Worm (Caenorhabditis elegans) whole organism, L4 larva: ENCODE measurements around the gene ham-2.
A peak's percentile ranks its signal among the peaks of the same experiment; 100 is the strongest.

ENCODE experiments used
- F10B5.3 ChIP-seq: sonication (generic microtip); optimal IDR thresholded peaks from 2 replicates; lab custom pipeline; 2016; ENCODE audit warnings: mild to moderate bottlenecking, missing genetic modification characterization, missing compliant biosample characterization
- F26F4.8 ChIP-seq: fragments of 200-800 bp; sonication (Bioruptor generic); conservative IDR thresholded peaks from 2 replicates; pipeline ENCODE4 v1.3.6; 2022; ENCODE audit warnings: missing genetic modification characterization, missing compliant biosample characterization
- F37D6.2 ChIP-seq: sonication (generic microtip); optimal IDR thresholded peaks from 2 replicates; lab custom pipeline; 2016; ENCODE audit warnings: mild to moderate bottlenecking, missing genetic modification characterization, missing compliant biosample characterization
- F44E2.7 ChIP-seq: fragments of 200-800 bp; sonication (Bioruptor generic); IDR thresholded peaks from 2 replicates; pipeline ENCODE4 v2.1.2; 2022; ENCODE audit warnings: missing genetic modification characterization, missing compliant biosample characterization
- T26A8.4 ChIP-seq: fragments of 200-800 bp; sonication (Bioruptor generic); IDR thresholded peaks from 2 replicates; pipeline ENCODE4 v1.3.6; 2022; ENCODE audit warnings: missing genetic modification characterization, missing compliant biosample characterization
- Y48G9A.11 ChIP-seq: fragments of 200-800 bp; sonication (Bioruptor generic); IDR thresholded peaks from 2 replicates; pipeline ENCODE4 v1.3.6; 2022; ENCODE audit warnings: missing genetic modification reagents, missing genetic modification characterization, missing compliant biosample characterization
- Y5F2A.4 ChIP-seq: fragments of 200-800 bp; sonication (Bioruptor generic); optimal IDR thresholded peaks from 2 replicates; lab custom pipeline; 2018; ENCODE audit warnings: mild to moderate bottlenecking, missing genetic modification characterization, missing compliant biosample characterization
- aha-1 ChIP-seq: fragments of 150-350 bp; peaks from one replicate; lab custom pipeline; 2014; ENCODE audit warnings: missing biosample characterization, missing genetic modification characterization
- ceh-20 ChIP-seq: fragments of 200-800 bp; sonication (Bioruptor generic); IDR thresholded peaks from 2 replicates; pipeline ENCODE4 v1.3.6; 2022; ENCODE audit warnings: missing genetic modification reagents, missing genetic modification characterization, missing compliant biosample characterization
- ctbp-1 ChIP-seq: fragments of 200-800 bp; sonication (Bioruptor generic); IDR thresholded peaks from 2 replicates; pipeline ENCODE4 v1.3.6; 2022; ENCODE audit warnings: missing genetic modification reagents, missing genetic modification characterization, missing compliant biosample characterization
- daf-16 ChIP-seq, 3 experiments: sonication (generic microtip); optimal IDR thresholded peaks; 2 replicates each; lab custom pipeline; 2016 to 2017; ENCODE audit warnings: missing genetic modification characterization in 3 of 3, missing genetic modification reagents in 3 of 3, mild to moderate bottlenecking in 2 of 3, missing compliant biosample characterization in 2 of 3, missing biosample characterization in 1 of 3, moderate library complexity in 1 of 3
- dmd-6 ChIP-seq: fragments of 200-800 bp; sonication (Bioruptor generic); IDR thresholded peaks from 2 replicates; pipeline ENCODE4 v1.3.6; 2022; ENCODE audit warnings: missing genetic modification reagents, missing genetic modification characterization, missing compliant biosample characterization
- dmd-9 ChIP-seq: fragments of 200-800 bp; sonication (Bioruptor generic); IDR thresholded peaks from 2 replicates; pipeline ENCODE4 v1.3.6; 2022; ENCODE audit warnings: missing genetic modification reagents, missing genetic modification characterization, missing compliant biosample characterization
- dve-1 ChIP-seq: sonication (generic microtip); optimal IDR thresholded peaks from 2 replicates; lab custom pipeline; 2017; ENCODE audit warnings: antibody characterized with exemption, mild to moderate bottlenecking, missing genetic modification characterization, missing compliant biosample characterization; ENCODE audit not compliant: insufficient read depth
- egl-43 ChIP-seq: fragments of 200-800 bp; sonication (Bioruptor generic); IDR thresholded peaks from 2 replicates; pipeline ENCODE4 v1.3.6; 2022; ENCODE audit warnings: missing genetic modification reagents, missing genetic modification characterization, missing compliant biosample characterization
- gei-8 ChIP-seq: fragments of 200-800 bp; sonication (Bioruptor generic); optimal IDR thresholded peaks from 2 replicates; lab custom pipeline; 2018; ENCODE audit warnings: mild to moderate bottlenecking, missing genetic modification characterization, missing compliant biosample characterization
- hif-1 ChIP-seq, 2 experiments: sonication (generic microtip); optimal IDR thresholded peaks; 2 replicates each; lab custom pipeline; 2016 to 2017; ENCODE audit warnings: missing compliant biosample characterization in 2 of 2, missing genetic modification characterization in 2 of 2, missing genetic modification reagents in 2 of 2, missing genotype in 2 of 2, mild to moderate bottlenecking in 1 of 2
- hlh-11 ChIP-seq: fragments of 200-800 bp; sonication (Bioruptor generic); optimal IDR thresholded peaks from 2 replicates; lab custom pipeline; 2018; ENCODE audit warnings: mild to moderate bottlenecking, missing genetic modification characterization, missing compliant biosample characterization
- hlh-30 ChIP-seq: sonication (generic microtip); optimal IDR thresholded peaks from 2 replicates; lab custom pipeline; 2017; ENCODE audit warnings: antibody characterized with exemption, mild to moderate bottlenecking, missing genetic modification characterization, missing compliant biosample characterization; ENCODE audit not compliant: insufficient read depth
- hmg-1.1 ChIP-seq: fragments of 200-800 bp; sonication (Bioruptor generic); IDR thresholded peaks from 2 replicates; pipeline ENCODE4 v1.3.6; 2022; ENCODE audit warnings: missing genetic modification reagents, missing genetic modification characterization, missing compliant biosample characterization
- lim-7 ChIP-seq: fragments of 200-800 bp; sonication (Bioruptor generic); IDR thresholded peaks from 2 replicates; pipeline ENCODE4 v1.3.6; 2022; ENCODE audit warnings: missing genetic modification characterization, missing compliant biosample characterization
- lin-1 ChIP-seq: fragments of 200-800 bp; sonication (Bioruptor generic); IDR thresholded peaks from 2 replicates; pipeline ENCODE4 v1.3.6; 2022; ENCODE audit warnings: missing genetic modification reagents, missing genetic modification characterization, missing compliant biosample characterization
- lin-29 ChIP-seq: fragments of 200-800 bp; sonication (Bioruptor generic); IDR thresholded peaks from 2 replicates; pipeline ENCODE4 v1.3.6; 2022; ENCODE audit warnings: missing genetic modification reagents, missing genetic modification characterization, missing compliant biosample characterization
- madf-5 ChIP-seq, 2 experiments: fragments of 200-800 bp; sonication (Bioruptor generic); IDR thresholded peaks; 2 replicates each; pipeline ENCODE4 v1.3.6; 2022; ENCODE audit warnings: missing compliant biosample characterization in 2 of 2, missing genetic modification characterization in 2 of 2
- madf-9 ChIP-seq: fragments of 200-800 bp; sonication (Bioruptor generic); conservative IDR thresholded peaks from 2 replicates; pipeline ENCODE4 v1.3.6; 2022; ENCODE audit warnings: missing genetic modification reagents, missing genetic modification characterization, missing compliant biosample characterization
- mdl-1 ChIP-seq, 2 experiments: fragments of 150-350 bp in 1 of 2; sonication (generic microtip) in 1 of 2; optimal IDR thresholded peaks; 2 replicates each; lab custom pipeline; 2014 to 2017; ENCODE audit warnings: missing biosample characterization in 2 of 2, missing genetic modification characterization in 2 of 2
- nhr-102 ChIP-seq: sonication (generic microtip); optimal IDR thresholded peaks from 2 replicates; lab custom pipeline; 2016; ENCODE audit warnings: mild to moderate bottlenecking, missing genetic modification characterization, moderate library complexity, missing compliant biosample characterization
- nhr-111 ChIP-seq: fragments of 200-800 bp; sonication (Bioruptor generic); optimal IDR thresholded peaks from 2 replicates; lab custom pipeline; 2018; ENCODE audit warnings: mild to moderate bottlenecking, missing genetic modification characterization, missing compliant biosample characterization
- nhr-28 ChIP-seq: fragments of 150-350 bp; optimal IDR thresholded peaks from 2 replicates; lab custom pipeline; 2014; ENCODE audit warnings: missing biosample characterization, missing genetic modification characterization
- nhr-41 ChIP-seq: fragments of 200-800 bp; sonication (Bioruptor generic); IDR thresholded peaks from 2 replicates; pipeline ENCODE4 v1.3.6; 2022; ENCODE audit warnings: missing genetic modification reagents, missing genetic modification characterization, missing compliant biosample characterization
- nhr-42 ChIP-seq: fragments of 200-800 bp; sonication (Bioruptor generic); IDR thresholded peaks from 2 replicates; pipeline ENCODE4 v1.3.6; 2022; ENCODE audit warnings: missing genetic modification characterization, missing compliant biosample characterization
- set-16 ChIP-seq: fragments of 200-800 bp; sonication (Bioruptor generic); IDR thresholded peaks from 2 replicates; pipeline ENCODE4 v1.3.6; 2022; ENCODE audit warnings: missing genetic modification reagents, missing genetic modification characterization, missing compliant biosample characterization
- snpc-1.2 ChIP-seq: fragments of 200-800 bp; sonication (Bioruptor generic); IDR thresholded peaks from 2 replicates; pipeline ENCODE4 v1.3.6; 2022; ENCODE audit warnings: missing genetic modification reagents, missing genetic modification characterization, missing compliant biosample characterization
- spr-1 ChIP-seq: sonication (generic microtip); optimal IDR thresholded peaks from 2 replicates; lab custom pipeline; 2016; ENCODE audit warnings: mild to moderate bottlenecking, missing genetic modification characterization, missing compliant biosample characterization
- tag-97 ChIP-seq: fragments of 200-800 bp; sonication (Bioruptor generic); IDR thresholded peaks from 2 replicates; pipeline ENCODE4 v1.3.6; 2022; ENCODE audit warnings: missing genetic modification characterization, missing compliant biosample characterization
- tra-1 ChIP-seq: fragments of 200-800 bp; sonication (Bioruptor generic); IDR thresholded peaks from 2 replicates; pipeline ENCODE4 v1.3.6; 2022; ENCODE audit warnings: missing genetic modification reagents, missing genetic modification characterization, missing compliant biosample characterization
- unc-62 ChIP-seq, 3 experiments: fragments of 150-350 bp in 1 of 3; sonication (generic microtip); optimal IDR thresholded peaks in 2 of 3; peaks in 1 of 3; 1 replicate in 1 of 3; 2 replicates in 2 of 3; lab custom pipeline; 2014 to 2017; ENCODE audit warnings: missing biosample characterization in 3 of 3, missing genetic modification characterization in 3 of 3, missing genetic modification reagents in 3 of 3, missing genotype in 1 of 3
- vab-7 ChIP-seq: fragments of 200-800 bp; sonication (Bioruptor generic); IDR thresholded peaks from 2 replicates; pipeline ENCODE4 v1.3.6; 2022; ENCODE audit warnings: missing genetic modification reagents, missing genetic modification characterization, missing compliant biosample characterization
- zfp-2 ChIP-seq: sonication (generic microtip); optimal IDR thresholded peaks from 2 replicates; lab custom pipeline; 2016; ENCODE audit warnings: mild to moderate bottlenecking, missing genetic modification characterization, missing compliant biosample characterization
- zfp-3 ChIP-seq: fragments of 200-800 bp; sonication (Bioruptor generic); conservative IDR thresholded peaks from 2 replicates; pipeline ENCODE4 v1.3.6; 2022; ENCODE audit warnings: missing genetic modification reagents, missing genetic modification characterization, missing compliant biosample characterization

Gene ham-2

DNA sequence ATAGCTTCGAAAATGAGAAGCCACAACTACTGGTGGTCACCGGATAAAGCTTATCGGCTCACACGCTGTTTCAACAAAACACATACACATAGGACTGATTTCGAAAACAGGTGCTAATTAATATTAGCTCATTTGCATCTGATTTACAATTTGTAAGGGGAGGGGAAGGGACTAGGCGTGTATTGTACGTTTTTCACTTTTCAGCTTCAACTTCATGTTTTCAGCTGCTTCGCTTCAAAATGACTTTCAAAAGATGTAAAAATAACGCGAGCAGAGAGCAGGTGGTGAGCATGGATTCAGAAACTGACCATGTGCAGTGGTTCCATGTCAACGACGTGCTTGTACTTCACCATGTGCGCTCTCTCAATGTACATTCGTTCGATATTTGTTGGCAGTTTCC lies 46.5 kb downstream of the ham-2 start:
- no peak for TF ChIP-seq F26F4.8
- TF ChIP-seq unc-62 (GFP tag; optimal IDR thresholded peaks at IDR 0.05 in 1 of 2; lab: Kevin White, UChicago), result peak in 1 of 2 experiments; percentile 94
- TF ChIP-seq unc-62 (tag; optimal IDR thresholded peaks at IDR 0.05; lab: Kevin White, UChicago), result no peak

DNA sequence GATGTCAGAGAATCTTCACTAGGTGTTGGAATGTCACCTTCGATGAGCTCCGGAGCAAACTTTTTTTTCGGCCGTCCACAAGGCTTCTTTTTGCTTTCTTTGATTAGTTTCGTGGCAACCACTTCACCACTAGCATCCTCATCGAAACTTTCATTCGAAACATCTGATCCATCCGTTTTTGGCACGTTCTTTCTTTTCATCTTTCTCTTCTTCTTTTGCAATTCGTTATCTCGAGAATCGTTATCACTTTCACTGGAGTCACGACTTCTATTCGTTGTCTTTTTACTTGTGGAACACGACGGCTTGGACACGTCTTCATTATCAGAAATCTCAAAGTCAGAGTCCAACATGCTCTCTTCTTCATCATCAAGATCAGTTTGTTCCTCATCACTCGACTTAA lies 49.7 kb downstream of the ham-2 start:
- TF ChIP-seq aha-1 (tag; lab: Kevin White, UChicago), result peak; percentile 2
- peak in 1 of 2 experiments; percentile 74 for TF ChIP-seq unc-62 (GFP tag; optimal IDR thresholded peaks at IDR 0.05 in 1 of 2; lab: Kevin White, UChicago)
- no peak for TF ChIP-seq unc-62 (tag; optimal IDR thresholded peaks at IDR 0.05; lab: Kevin White, UChicago)
- no peak for TF ChIP-seq zfp-3 (GFP tag; lab: Robert Waterston, UW)

DNA sequence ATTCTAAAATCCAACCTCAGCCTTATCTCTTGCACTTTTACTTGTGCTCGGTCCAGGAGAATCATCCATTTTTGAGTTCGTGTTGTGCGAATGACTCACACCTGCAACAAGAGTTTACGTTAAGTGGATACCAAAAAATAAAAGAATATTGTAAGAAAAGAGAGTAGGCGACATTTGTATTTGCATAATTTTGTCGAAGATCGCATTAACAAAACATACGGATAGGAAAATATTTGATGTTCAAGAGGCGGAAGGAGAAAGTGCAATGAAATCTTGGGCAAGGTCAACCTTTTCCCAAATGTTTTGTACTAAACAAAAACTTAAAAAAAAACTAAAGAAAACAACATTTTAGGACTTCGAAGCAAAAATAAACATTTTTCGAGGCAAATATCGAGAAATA lies 51.3 kb downstream of the ham-2 start, which contains the start of gene spat-3:
spat-3 (minus strand) TSS at position 101 of the 400 bp plus-strand sequence.
- TF ChIP-seq tag-97 (GFP tag; lab: Robert Waterston, UW) (no peak), ceh-20 (GFP tag; lab: Robert Waterston, UW) (no peak), spr-1 (tag; lab: Kevin White, UChicago) (no peak)

DNA sequence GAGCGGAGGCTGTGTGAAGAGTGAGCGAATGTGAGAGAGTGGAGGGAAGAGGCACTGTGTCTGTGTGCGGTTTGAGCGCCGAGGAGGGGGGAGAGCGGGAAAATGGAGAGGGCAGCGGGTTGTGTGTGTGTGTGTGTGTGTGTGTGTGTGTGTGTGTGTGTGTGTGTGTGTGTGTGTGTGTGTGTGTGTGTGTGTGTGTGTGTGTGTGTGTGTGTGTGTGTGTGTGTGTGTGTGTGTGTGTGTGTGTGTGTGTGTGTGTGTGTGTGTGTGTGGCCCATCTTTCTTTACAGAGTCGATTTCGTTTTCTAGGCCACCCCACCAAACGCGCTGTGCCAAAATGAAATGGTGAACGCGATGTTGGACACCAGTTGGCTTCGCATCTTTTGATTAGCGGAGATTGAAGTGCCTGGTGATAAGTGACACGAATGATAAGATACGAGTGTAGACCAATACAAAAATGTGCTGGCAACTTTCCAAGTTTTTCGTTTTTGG lies 52.0 kb downstream of the ham-2 start:
- peak in 1 of 2 experiments; percentile 80 for TF ChIP-seq hif-1 (tag; optimal IDR thresholded peaks at IDR 0.05; lab: Kevin White, UChicago)
- peak; percentile 76; the same call in 1 of the 2 replicates for TF ChIP-seq zfp-3 (GFP tag; lab: Robert Waterston, UW)
- 0 out of 2 replicates have a peak, but pooled peaks have one; percentile 3 for TF ChIP-seq F44E2.7 (GFP tag; lab: Robert Waterston, UW)
- 0 out of 2 replicates have a peak, but pooled peaks have one; percentile 16 for TF ChIP-seq lim-7 (GFP tag; lab: Robert Waterston, UW)
- TF ChIP-seq dmd-6, result peak; percentile 88
- TF ChIP-seq Y5F2A.4, result peak; percentile 81
- TF ChIP-seq madf-5 (GFP tag; IDR thresholded peaks at IDR 0.05; lab: Robert Waterston, UW), result 0 out of 4 replicates have a peak, but pooled peaks of 1 of the 2 experiments have one; percentile 57
- TF ChIP-seq nhr-102, result peak; percentile 79
- TF ChIP-seq F10B5.3 (tag; lab: Kevin White, UChicago), result peak; percentile 77
- peak; percentile 51 for TF ChIP-seq nhr-41 (GFP tag; lab: Robert Waterston, UW)
- peak; percentile 62; the same call in 1 of the 2 replicates for TF ChIP-seq snpc-1.2 (GFP tag; lab: Robert Waterston, UW)
- peak; percentile 86 for TF ChIP-seq madf-9 (GFP tag; lab: Robert Waterston, UW)
- TF ChIP-seq aha-1 (tag; lab: Kevin White, UChicago), result peak; percentile 97
- TF ChIP-seq lin-29 (GFP tag; lab: Robert Waterston, UW), result peak; percentile 84
- peak; percentile 89 for TF ChIP-seq dve-1 (tag; lab: Kevin White, UChicago)
- peak; percentile 93 for TF ChIP-seq T26A8.4
- peak; percentile 56 for TF ChIP-seq hlh-30 (tag; lab: Kevin White, UChicago)
- peak; percentile 70; the same call in 1 of the 2 replicates for TF ChIP-seq lin-1 (GFP tag; lab: Robert Waterston, UW)
- peak; percentile 96 for TF ChIP-seq ctbp-1 (GFP tag; lab: Robert Waterston, UW)
- peak; percentile 64 for TF ChIP-seq nhr-111 (GFP tag; lab: Kevin White, UChicago)
- TF ChIP-seq F37D6.2 (tag; lab: Kevin White, UChicago), result peak; percentile 63
- 0 out of 2 replicates have a peak, but pooled peaks have one; percentile 14 for TF ChIP-seq Y48G9A.11 (GFP tag; lab: Robert Waterston, UW)
- TF ChIP-seq set-16, result peak; percentile 92
- TF ChIP-seq mdl-1 (tag; optimal IDR thresholded peaks at IDR 0.05; lab: Kevin White, UChicago), result peak in 1 of 2 experiments; percentile 11
- TF ChIP-seq egl-43 (GFP tag; lab: Robert Waterston, UW), result peak; percentile 92
- TF ChIP-seq hlh-11 (tag; lab: Kevin White, UChicago), result peak; percentile 98
- TF ChIP-seq daf-16 (GFP tag; optimal IDR thresholded peaks at IDR 0.05; lab: Kevin White, UChicago), result peak in 1 of 2 experiments; percentile 92
- peak; percentile 22 for TF ChIP-seq daf-16 (tag; optimal IDR thresholded peaks at IDR 0.05; lab: Kevin White, UChicago)
- peak; percentile 92 for TF ChIP-seq dmd-9
- TF ChIP-seq hmg-1.1 (GFP tag; lab: Robert Waterston, UW), result peak; percentile 95
- TF ChIP-seq nhr-42 (GFP tag; lab: Robert Waterston, UW), result peak; percentile 91
- peak; percentile 89 for TF ChIP-seq tra-1 (GFP tag; lab: Robert Waterston, UW)
- peak; percentile 95 for TF ChIP-seq ceh-20 (GFP tag; lab: Robert Waterston, UW)
- TF ChIP-seq nhr-28 (tag; lab: Kevin White, UChicago), result peak; percentile 57
- peak; percentile 66 for TF ChIP-seq vab-7 (GFP tag; lab: Robert Waterston, UW)
- TF ChIP-seq gei-8 (GFP tag; lab: Kevin White, UChicago), result peak; percentile 93
- peak; percentile 22 for TF ChIP-seq zfp-2
